Worm (Caenorhabditis elegans) whole organism, mixed stage, embryonic: Measurements from ENCODE around the gene C05E7.3.

Source experiments
- M03D4.4 ChIP-seq: sonication (generic microtip); optimal IDR thresholded peaks from 2 replicates; lab custom pipeline; 2017; ENCODE audit warnings: mild to moderate bottlenecking, missing genetic modification characterization, missing compliant biosample characterization
- blmp-1 ChIP-seq: fragments of 150-350 bp; optimal IDR thresholded peaks from 2 replicates; lab custom pipeline; 2014; ENCODE audit warnings: missing biosample characterization, missing genetic modification characterization
- ceh-83 ChIP-seq: fragments of 200-800 bp; sonication (Bioruptor generic); optimal IDR thresholded peaks from 2 replicates; lab custom pipeline; 2018; ENCODE audit warnings: mild to moderate bottlenecking, missing genetic modification characterization, missing compliant biosample characterization
- ces-1 ChIP-seq: fragments of 150-350 bp; optimal IDR thresholded peaks from 2 replicates; lab custom pipeline; 2014; ENCODE audit warnings: missing biosample characterization, missing genetic modification reagents, missing genetic modification characterization
- cnd-1 ChIP-seq: fragments of 200-800 bp; sonication (Bioruptor generic); optimal IDR thresholded peaks from 2 replicates; lab custom pipeline; 2018; ENCODE audit warnings: mild to moderate bottlenecking, missing genetic modification characterization, missing compliant biosample characterization
- drap-1 ChIP-seq: fragments of 200-800 bp; sonication (Bioruptor generic); optimal IDR thresholded peaks from 3 replicates; lab custom pipeline; 2018; ENCODE audit warnings: mild to moderate bottlenecking, missing genetic modification characterization, missing compliant biosample characterization
- elt-1 ChIP-seq: sonication (generic microtip); optimal IDR thresholded peaks from 2 replicates; lab custom pipeline; 2017; ENCODE audit warnings: missing genetic modification characterization, mild to moderate bottlenecking, missing compliant biosample characterization, antibody characterized with exemption, moderate library complexity, borderline replicate concordance; ENCODE audit not compliant: insufficient read depth
- elt-3 ChIP-seq: fragments of 150-350 bp; optimal IDR thresholded peaks from 2 replicates; lab custom pipeline; 2014; ENCODE audit warnings: missing biosample characterization, missing genetic modification characterization
- flh-1 ChIP-seq: fragments of 200-800 bp; sonication (Bioruptor generic); optimal IDR thresholded peaks from 2 replicates; lab custom pipeline; 2018; ENCODE audit warnings: mild to moderate bottlenecking, missing genetic modification characterization, moderate library complexity, missing compliant biosample characterization
- ham-2 ChIP-seq: fragments of 200-800 bp; sonication (Bioruptor generic); optimal IDR thresholded peaks from 2 replicates; lab custom pipeline; 2018; ENCODE audit warnings: mild to moderate bottlenecking, missing genetic modification characterization, missing compliant biosample characterization
- hlh-1 ChIP-seq: fragments of 150-350 bp; optimal IDR thresholded peaks from 2 replicates; lab custom pipeline; 2014; ENCODE audit warnings: missing biosample characterization, missing genetic modification reagents, missing genetic modification characterization
- lin-13 ChIP-seq: fragments of 150-350 bp; optimal IDR thresholded peaks from 2 replicates; lab custom pipeline; 2014; ENCODE audit warnings: missing biosample characterization, missing genetic modification characterization
- lin-32 ChIP-seq: fragments of 200-800 bp; sonication (Bioruptor generic); optimal IDR thresholded peaks from 2 replicates; lab custom pipeline; 2018; ENCODE audit warnings: mild to moderate bottlenecking, missing genetic modification characterization, missing compliant biosample characterization
- lsy-2 ChIP-seq: fragments of 150-350 bp; optimal IDR thresholded peaks from 2 replicates; lab custom pipeline; 2014; ENCODE audit warnings: missing biosample characterization, missing genetic modification characterization
- mab-5 ChIP-seq: fragments of 150-350 bp; optimal IDR thresholded peaks from 2 replicates; lab custom pipeline; 2014; ENCODE audit warnings: missing biosample characterization, missing genetic modification characterization
- mep-1 ChIP-seq: fragments of 150-350 bp; optimal IDR thresholded peaks from 2 replicates; lab custom pipeline; 2017; ENCODE audit warnings: missing biosample characterization, missing genetic modification reagents, missing genetic modification characterization, inconsistent platforms
- mls-2 ChIP-seq: sonication (generic microtip); optimal IDR thresholded peaks from 2 replicates; lab custom pipeline; 2016; ENCODE audit warnings: mild to moderate bottlenecking, missing genetic modification characterization, moderate library complexity, missing compliant biosample characterization
- nhr-12 ChIP-seq: fragments of 150-350 bp; optimal IDR thresholded peaks from 2 replicates; lab custom pipeline; 2014; ENCODE audit warnings: missing biosample characterization, missing genetic modification characterization
- nhr-2 ChIP-seq: fragments of 150-350 bp; optimal IDR thresholded peaks from 2 replicates; lab custom pipeline; 2014; ENCODE audit warnings: missing biosample characterization, missing genetic modification characterization
- nhr-237 ChIP-seq: fragments of 150-350 bp; optimal IDR thresholded peaks from 2 replicates; lab custom pipeline; 2014; ENCODE audit warnings: missing biosample characterization, missing genetic modification characterization
- nhr-28 ChIP-seq: fragments of 150-350 bp; optimal IDR thresholded peaks from 2 replicates; lab custom pipeline; 2014; ENCODE audit warnings: missing biosample characterization, missing genetic modification characterization
- nhr-76 ChIP-seq: sonication (generic microtip); optimal IDR thresholded peaks from 2 replicates; lab custom pipeline; 2017; ENCODE audit warnings: missing biosample characterization, missing genetic modification characterization
- snpc-4 ChIP-seq: fragments of 150-350 bp; optimal IDR thresholded peaks from 2 replicates; lab custom pipeline; 2014; ENCODE audit warnings: missing biosample characterization, missing genetic modification characterization
- sptf-1 ChIP-seq: sonication (generic microtip); optimal IDR thresholded peaks from 2 replicates; lab custom pipeline; 2017; ENCODE audit warnings: mild to moderate bottlenecking, missing genetic modification characterization, moderate library complexity, missing compliant biosample characterization
- tbx-8 ChIP-seq: fragments of 200-800 bp; sonication (Bioruptor generic); optimal IDR thresholded peaks from 2 replicates; lab custom pipeline; 2018; ENCODE audit warnings: mild to moderate bottlenecking, missing genetic modification characterization, moderate library complexity, missing compliant biosample characterization
- unc-120 ChIP-seq: sonication (generic microtip); optimal IDR thresholded peaks from 2 replicates; lab custom pipeline; 2017; ENCODE audit warnings: missing genetic modification characterization, missing compliant biosample characterization; ENCODE audit not compliant: poor library complexity, severe bottlenecking
- unc-62 ChIP-seq: fragments of 150-350 bp; optimal IDR thresholded peaks from 2 replicates; lab custom pipeline; 2014; ENCODE audit warnings: missing biosample characterization, missing genetic modification reagents, missing genetic modification characterization
- zip-8 ChIP-seq: fragments of 150-350 bp; optimal IDR thresholded peaks from 2 replicates; lab custom pipeline; 2014; ENCODE audit warnings: missing biosample characterization, missing genetic modification characterization
- ztf-11 ChIP-seq: fragments of 150-350 bp; optimal IDR thresholded peaks from 2 replicates; lab custom pipeline; 2014; ENCODE audit warnings: missing biosample characterization, missing genetic modification characterization

C05E7.3 gene

DNA sequence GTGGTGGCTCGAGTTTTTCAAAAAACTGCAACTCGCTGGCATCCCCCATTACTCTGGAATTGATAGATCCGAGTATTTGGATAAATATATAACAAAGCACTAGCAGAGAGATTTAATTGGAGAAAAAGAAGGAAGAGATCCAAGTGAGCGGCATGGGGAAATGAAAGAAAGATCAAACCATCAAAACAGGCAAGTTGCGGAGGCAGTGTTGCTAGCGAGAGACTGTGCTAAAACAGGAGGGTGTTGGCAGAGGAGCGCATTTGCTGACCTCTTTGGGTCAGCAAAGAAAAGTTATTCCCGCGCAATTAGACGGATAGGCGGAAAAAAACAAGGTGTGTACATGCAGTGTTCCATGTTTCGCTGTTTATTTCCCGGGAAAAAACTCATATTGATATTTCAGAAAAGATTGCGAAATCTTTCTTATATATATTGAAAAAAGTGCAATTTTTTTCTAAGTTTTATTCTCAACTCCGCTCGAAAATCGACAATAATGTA is 29.2 kb upstream of the C05E7.3 start, which contains the start of gene ppk-3 (continued):
- TF ChIP-seq unc-120 (tag; lab: Kevin White, UChicago) (no peak), lsy-2 (tag; lab: Kevin White, UChicago) (no peak), ceh-83 (GFP tag; lab: Kevin White, UChicago) (no peak), ces-1 (GFP tag; lab: Kevin White, UChicago) (no peak)

- TF ChIP-seq sptf-1 (tag; lab: Kevin White, UChicago) = no peak
- TF ChIP-seq lin-13 (tag; lab: Kevin White, UChicago) = no peak
- TF ChIP-seq ztf-11 = no peak
- no peak for TF ChIP-seq mls-2 (tag; lab: Kevin White, UChicago)
- TF ChIP-seq zip-8 (tag; lab: Kevin White, UChicago) = no peak
- TF ChIP-seq nhr-12 (tag; lab: Kevin White, UChicago) = no peak
- no peak for TF ChIP-seq flh-1 (GFP tag; lab: Kevin White, UChicago)
- TF ChIP-seq snpc-4 (tag; lab: Kevin White, UChicago) = no peak
- TF ChIP-seq nhr-237 (tag; lab: Kevin White, UChicago) = no peak
- TF ChIP-seq mab-5 (tag; lab: Kevin White, UChicago) = no peak
- TF ChIP-seq nhr-76 (tag; lab: Kevin White, UChicago) = no peak
- TF ChIP-seq tbx-8 (GFP tag; lab: Kevin White, UChicago) = no peak
These were observed 18.7 kb upstream of the C05E7.3 start, which contains the start of gene frpr-2 for ce11 chrX:12965163-12965562. TSS of gene frpr-2 (plus strand) at chrX:12965463.

- no peak for TF ChIP-seq lsy-2 (tag; lab: Kevin White, UChicago)
- no peak for TF ChIP-seq mls-2 (tag; lab: Kevin White, UChicago)
- no peak for TF ChIP-seq cnd-1 (tag; lab: Kevin White, UChicago)
- no peak for TF ChIP-seq nhr-28 (tag; lab: Kevin White, UChicago)
- TF ChIP-seq nhr-76 (tag; lab: Kevin White, UChicago) = no peak
- no peak for TF ChIP-seq unc-120 (tag; lab: Kevin White, UChicago)
- TF ChIP-seq ztf-11 = no peak
- no peak for TF ChIP-seq lin-32 (GFP tag; lab: Kevin White, UChicago)
- TF ChIP-seq mep-1 = no peak
- TF ChIP-seq, all 35 proteins: peak for 0
These were observed 12.5 kb upstream of the C05E7.3 start for ce11 chrX:12958897-12959296.

ce11 chrX:12951175-12951574 is 4.7 kb upstream of the C05E7.3 start:
- TF ChIP-seq unc-120 (tag; lab: Kevin White, UChicago) (no peak), elt-1 (tag; lab: Kevin White, UChicago) (no peak), sptf-1 (tag; lab: Kevin White, UChicago) (no peak), cnd-1 (tag; lab: Kevin White, UChicago) (no peak), snpc-4 (tag; lab: Kevin White, UChicago) (no peak), ceh-83 (GFP tag; lab: Kevin White, UChicago) (no peak), flh-1 (GFP tag; lab: Kevin White, UChicago) (no peak), nhr-2 (tag; lab: Kevin White, UChicago) (no peak), mep-1 (no peak), lin-32 (GFP tag; lab: Kevin White, UChicago) (no peak), ham-2 (GFP tag; lab: Kevin White, UChicago) (no peak), blmp-1 (tag; lab: Kevin White, UChicago) (no peak), drap-1 (GFP tag; lab: Kevin White, UChicago) (no peak), nhr-76 (tag; lab: Kevin White, UChicago) (no peak), hlh-1 (tag; lab: Kevin White, UChicago) (no peak), lin-13 (tag; lab: Kevin White, UChicago) (no peak)

DNA sequence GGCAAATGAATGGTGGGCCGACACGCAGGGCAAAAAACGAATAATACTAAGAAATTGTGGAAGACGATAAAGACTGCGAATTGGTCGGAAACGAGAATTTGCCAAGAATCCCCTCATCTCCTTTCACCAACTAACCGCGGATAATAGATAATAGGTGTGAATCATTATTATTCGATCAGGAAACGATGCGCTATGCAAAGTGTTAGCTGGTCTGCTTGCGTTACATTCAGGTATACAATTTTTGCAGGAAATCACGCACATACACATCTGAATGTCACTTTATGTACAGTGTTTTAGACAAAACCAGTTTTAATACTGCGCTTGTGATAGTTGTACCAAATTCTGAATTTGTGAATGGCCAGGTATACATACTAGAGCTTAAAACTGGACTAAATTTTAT is 1.8 kb downstream of the C05E7.3 start:
- TF ChIP-seq hlh-1 (tag; lab: Kevin White, UChicago) (no peak), nhr-76 (tag; lab: Kevin White, UChicago) (no peak), unc-62 (GFP tag; lab: Kevin White, UChicago) (no peak), nhr-2 (tag; lab: Kevin White, UChicago) (no peak), ceh-83 (GFP tag; lab: Kevin White, UChicago) (no peak), ztf-11 (no peak), lsy-2 (tag; lab: Kevin White, UChicago) (no peak), flh-1 (GFP tag; lab: Kevin White, UChicago) (no peak), nhr-237 (tag; lab: Kevin White, UChicago) (no peak), cnd-1 (tag; lab: Kevin White, UChicago) (no peak), M03D4.4 (tag; lab: Kevin White, UChicago) (no peak), mep-1 (no peak), snpc-4 (tag; lab: Kevin White, UChicago) (no peak), drap-1 (GFP tag; lab: Kevin White, UChicago) (no peak), elt-3 (tag; lab: Kevin White, UChicago) (no peak), unc-120 (tag; lab: Kevin White, UChicago) (no peak), ces-1 (GFP tag; lab: Kevin White, UChicago) (no peak)
